Worm (Caenorhabditis elegans) whole organism, L4/young adult: ENCODE measurements around the gene F36D3.8.

ENCODE experiments used
- W03F9.2 ChIP-seq: fragments of 150-350 bp; optimal IDR thresholded peaks from 2 replicates; lab custom pipeline; 2014; ENCODE audit warnings: missing biosample characterization, missing genetic modification characterization
- dao-5 ChIP-seq: sonication (generic microtip); optimal IDR thresholded peaks from 2 replicates; lab custom pipeline; 2016; ENCODE audit warnings: missing genotype, missing genetic modification characterization, moderate library complexity, missing compliant biosample characterization
- him-1 ChIP-seq: sonication (generic microtip); optimal IDR thresholded peaks from 2 replicates; lab custom pipeline; 2016; ENCODE audit warnings: missing genotype, missing genetic modification reagents, missing genetic modification characterization, missing compliant biosample characterization

Gene F36D3.8

ce11 chrV:16526858-16527257, at the start of gene F36D3.8:
Gene F36D3.8, plus strand, starts transcription at chrV:16527158.
- TF ChIP-seq W03F9.2 (tag; lab: Kevin White, UChicago) (no peak), him-1 (tag; lab: Kevin White, UChicago) (no peak), dao-5 (tag; lab: Kevin White, UChicago) (no peak)

ce11 chrV:16479275-16479674, 47.7 kb upstream of the F36D3.8 start, which contains the start of gene T08G3.11:
Gene T08G3.11, minus strand, starts transcription at chrV:16479375.
- TF ChIP-seq him-1 (tag; lab: Kevin White, UChicago) = no peak

- no peak for TF ChIP-seq him-1 (tag; lab: Kevin White, UChicago)
- no peak for TF ChIP-seq dao-5 (tag; lab: Kevin White, UChicago)
- no peak for TF ChIP-seq W03F9.2 (tag; lab: Kevin White, UChicago)
Observed at ce11 chrV:16480919-16481630, 45.9 kb upstream of the F36D3.8 start, which contains the start of the genes F57E7.4 and spig-6. Gene F57E7.4, minus strand, starts transcription at chrV:16481019. Gene spig-6, plus strand, starts transcription at chrV:16481580.

DNA sequence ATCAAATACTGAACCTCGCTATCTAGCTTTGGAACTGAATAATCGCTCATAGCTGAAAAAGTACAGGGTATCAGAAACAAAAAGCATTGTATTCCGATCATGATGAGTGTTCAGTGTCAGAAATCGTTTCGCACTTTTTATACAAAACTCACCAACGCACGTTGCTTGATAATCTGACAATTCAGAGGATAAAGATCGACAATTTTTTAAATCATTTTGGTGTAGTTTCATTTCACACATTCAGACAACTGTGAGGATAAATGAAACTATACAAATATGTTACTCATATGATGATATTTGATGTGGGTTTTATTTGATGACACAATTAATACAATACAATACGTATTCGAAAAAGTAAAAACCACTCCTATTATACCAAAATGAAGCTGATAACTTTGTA, 43.9 kb upstream of the F36D3.8 start, which contains the start of gene F57E7.2:
TSS of gene F57E7.2 (minus strand) at position 101 of the 400 bp plus-strand sequence.
- TF ChIP-seq W03F9.2 (tag; lab: Kevin White, UChicago) (no peak), dao-5 (tag; lab: Kevin White, UChicago) (no peak)

- TF ChIP-seq W03F9.2 (tag; lab: Kevin White, UChicago) (no peak), him-1 (tag; lab: Kevin White, UChicago) (no peak), dao-5 (tag; lab: Kevin White, UChicago) (no peak)
Observed at ce11 chrV:16483681-16484080, 43.3 kb upstream of the F36D3.8 start, which contains the start of gene srh-139. Gene srh-139, plus strand, starts transcription at chrV:16483981.

DNA sequence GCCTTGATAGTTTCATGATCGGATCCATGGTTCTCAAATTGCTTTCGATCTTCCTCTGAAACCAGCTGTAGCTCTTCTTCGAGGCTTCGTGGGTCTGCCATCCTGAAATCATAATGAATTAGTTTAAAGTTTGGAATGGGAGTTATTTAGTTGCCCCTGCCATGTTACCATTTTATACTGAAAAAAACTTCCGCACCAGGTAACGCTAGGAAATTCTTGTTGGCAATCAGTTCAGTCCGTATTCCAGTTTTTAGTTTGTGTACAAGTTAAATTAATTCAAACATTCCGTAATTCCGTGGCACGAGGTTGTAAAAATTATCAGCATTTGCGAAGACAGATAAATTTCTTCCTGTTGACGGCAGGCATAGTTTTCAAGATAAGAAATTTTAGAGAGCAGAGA, 39.5 kb upstream of the F36D3.8 start, which contains the start of gene Y32B12A.5:
TSS of gene Y32B12A.5 (minus strand) at position 101 of the 400 bp plus-strand sequence.
- no peak for TF ChIP-seq him-1 (tag; lab: Kevin White, UChicago)
- TF ChIP-seq dao-5 (tag; lab: Kevin White, UChicago) = no peak
- TF ChIP-seq W03F9.2 (tag; lab: Kevin White, UChicago) = no peak

DNA sequence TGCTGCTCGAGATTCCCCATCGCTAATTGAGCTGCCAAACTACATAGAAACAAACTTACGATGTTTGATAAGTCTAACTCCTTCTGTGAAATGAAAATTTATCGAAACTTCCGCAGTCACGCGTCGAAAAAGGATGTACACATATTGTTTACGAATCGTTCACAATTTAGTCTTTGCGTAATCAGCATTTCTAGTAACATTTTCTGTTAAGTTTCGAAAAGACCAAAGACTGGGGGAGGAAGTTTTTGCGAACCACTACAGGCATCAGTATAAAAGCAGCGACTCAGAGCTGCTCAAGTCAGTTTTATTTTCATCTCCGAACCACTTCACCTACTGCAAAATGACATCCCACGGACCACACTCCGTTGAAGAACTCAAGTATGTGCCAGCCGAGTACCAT, 38.8 kb upstream of the F36D3.8 start, which contains the start of gene sqst-4:
TSS of gene sqst-4 (plus strand) at position 301 of the 400 bp plus-strand sequence.
- no peak for TF ChIP-seq dao-5 (tag; lab: Kevin White, UChicago)

ce11 chrV:16494359-16494758, 32.6 kb upstream of the F36D3.8 start, which contains the start of gene comt-2:
Gene comt-2, minus strand, starts transcription at chrV:16494489.
- TF ChIP-seq W03F9.2 (tag; lab: Kevin White, UChicago) = no peak
- no peak for TF ChIP-seq dao-5 (tag; lab: Kevin White, UChicago)
- no peak for TF ChIP-seq him-1 (tag; lab: Kevin White, UChicago)

ce11 chrV:16497504-16497903, 29.5 kb upstream of the F36D3.8 start, which contains the start of gene srh-136:
Gene srh-136, minus strand, starts transcription at chrV:16497596.
- no peak for TF ChIP-seq dao-5 (tag; lab: Kevin White, UChicago)
- no peak for TF ChIP-seq him-1 (tag; lab: Kevin White, UChicago)
- TF ChIP-seq W03F9.2 (tag; lab: Kevin White, UChicago) = no peak

- TF ChIP-seq dao-5 (tag; lab: Kevin White, UChicago) (no peak), him-1 (tag; lab: Kevin White, UChicago) (no peak), W03F9.2 (tag; lab: Kevin White, UChicago) (no peak)
Observed at ce11 chrV:16499006-16499405, 28.0 kb upstream of the F36D3.8 start, which contains the start of gene F36D3.1. Gene F36D3.1, plus strand, starts transcription at chrV:16499352.

ce11 chrV:16503164-16503563, 23.8 kb upstream of the F36D3.8 start, which contains the start of gene F36D3.14:
Gene F36D3.14, minus strand, starts transcription at chrV:16503264.
- TF ChIP-seq W03F9.2 (tag; lab: Kevin White, UChicago) (no peak), him-1 (tag; lab: Kevin White, UChicago) (no peak), dao-5 (tag; lab: Kevin White, UChicago) (no peak)

DNA sequence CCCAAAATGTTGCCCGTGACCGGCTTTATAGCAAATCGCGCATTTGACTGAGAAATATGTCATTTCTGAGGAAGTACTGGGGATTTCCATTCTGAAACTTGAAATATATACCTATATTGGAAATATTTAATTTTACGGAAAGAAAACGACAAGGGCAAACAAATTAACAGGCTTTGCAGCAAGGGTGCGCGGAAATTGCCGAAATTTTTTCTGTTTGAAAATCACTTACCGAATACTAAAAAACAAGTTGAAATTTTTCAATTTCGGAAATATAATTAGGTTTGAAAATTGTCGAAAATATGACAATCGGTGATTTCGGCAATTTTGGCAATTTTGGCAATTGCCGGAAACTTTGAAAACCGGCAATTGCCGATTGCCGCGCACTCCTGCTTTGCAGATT, 21.1 kb upstream of the F36D3.8 start, which contains the start of gene nhr-54:
TSS of gene nhr-54 (minus strand) at position 101 of the 400 bp plus-strand sequence.
- TF ChIP-seq him-1 (tag; lab: Kevin White, UChicago) = no peak
- no peak for TF ChIP-seq dao-5 (tag; lab: Kevin White, UChicago)
- TF ChIP-seq W03F9.2 (tag; lab: Kevin White, UChicago) = no peak

DNA sequence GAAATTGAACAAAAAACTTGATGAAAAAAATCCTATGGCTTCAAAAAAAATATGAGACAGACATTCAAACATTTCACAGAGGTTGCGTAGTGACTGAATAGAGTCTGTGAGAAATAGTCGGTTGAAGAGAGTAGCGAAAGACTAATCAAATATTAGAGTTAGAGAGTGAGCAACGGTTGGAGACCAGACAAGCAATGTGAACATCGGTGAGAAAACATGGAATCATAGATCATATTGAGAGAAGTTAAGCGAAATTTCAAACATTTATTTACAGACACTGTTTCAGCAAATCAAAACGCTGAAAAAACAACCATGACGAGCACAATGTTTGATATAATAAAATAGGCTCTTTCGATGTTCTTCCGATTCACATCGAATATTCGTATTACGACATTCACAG, 20.3 kb upstream of the F36D3.8 start:
- no peak for TF ChIP-seq dao-5 (tag; lab: Kevin White, UChicago)
- TF ChIP-seq him-1 (tag; lab: Kevin White, UChicago) = no peak
- TF ChIP-seq W03F9.2 (tag; lab: Kevin White, UChicago) = no peak
